Worm (Caenorhabditis elegans): Measurements from ENCODE around the gene swsn-7.

- TF ChIP-seq ama-1 (optimal IDR thresholded peaks at IDR 0.05) = no peak
- TF ChIP-seq pha-4 (tag; optimal IDR thresholded peaks at IDR 0.05) = no peak
- TF ChIP-seq tbx-2 (tag; optimal IDR thresholded peaks at IDR 0.05) = no peak
- no peak for TF ChIP-seq zag-1 (tag; optimal IDR thresholded peaks at IDR 0.05)
- TF ChIP-seq skn-1 (tag; optimal IDR thresholded peaks at IDR 0.05) = no peak
- no peak for TF ChIP-seq ceh-82 (tag; optimal IDR thresholded peaks at IDR 0.05)
- TF ChIP-seq nhr-23 (tag; optimal IDR thresholded peaks at IDR 0.05) = no peak
Measured at ce11 chrII:8004752-8005151, 22.8 kb downstream of the swsn-7 start.
